Fruit fly (Drosophila melanogaster): Measurements from ENCODE around the gene Agpat3.

Gene Agpat3

dm6 chr3L:16339873-16340272, 45.9 kb downstream of the Agpat3 start:
- no peak for TF ChIP-seq cic (GFP tag; optimal IDR thresholded peaks at IDR 0.05)

dm6 chr3L:16339463-16339862, 46.3 kb downstream of the Agpat3 start:
- TF ChIP-seq CG12768 (GFP tag; optimal IDR thresholded peaks at IDR 0.05) = no peak
- no peak for TF ChIP-seq CG5204 (GFP tag; optimal IDR thresholded peaks at IDR 0.05)
- no peak for TF ChIP-seq tj (GFP tag; optimal IDR thresholded peaks at IDR 0.05)
- no peak for TF ChIP-seq Clk (GFP tag; optimal IDR thresholded peaks at IDR 0.05)
- TF ChIP-seq CG14711 (tag; optimal IDR thresholded peaks at IDR 0.05) = no peak

dm6 chr3L:16338703-16339102, 47.1 kb downstream of the Agpat3 start, which contains the start of gene CG4998:
TSS of gene CG4998 (plus strand) at chr3L:16339003.
- TF ChIP-seq CG11617 (GFP tag; optimal IDR thresholded peaks at IDR 0.05) = no peak
- TF ChIP-seq tj (GFP tag; optimal IDR thresholded peaks at IDR 0.05) = no peak
- TF ChIP-seq cic (GFP tag; optimal IDR thresholded peaks at IDR 0.05) = no peak
- TF ChIP-seq kay (GFP tag; ENCODE audit: borderline replicate concordance) = no peak
- TF ChIP-seq CG5204 (GFP tag; optimal IDR thresholded peaks at IDR 0.05) = no peak
- no peak for TF ChIP-seq CG7045 (GFP tag; optimal IDR thresholded peaks at IDR 0.05)
- TF ChIP-seq CG7101 (tag; optimal IDR thresholded peaks at IDR 0.05) = no peak
- no peak for TF ChIP-seq CG1620 (GFP tag; optimal IDR thresholded peaks at IDR 0.05)
- no peak for TF ChIP-seq CG12768 (GFP tag; optimal IDR thresholded peaks at IDR 0.05)
- TF ChIP-seq CG33017 (tag; optimal IDR thresholded peaks at IDR 0.05) = no peak
- TF ChIP-seq bab1 (GFP tag; optimal IDR thresholded peaks at IDR 0.05) = no peak
- no peak for TF ChIP-seq cnc (optimal IDR thresholded peaks at IDR 0.05)
- no peak for TF ChIP-seq Clk (GFP tag; optimal IDR thresholded peaks at IDR 0.05)
- TF ChIP-seq toe (GFP tag; optimal IDR thresholded peaks at IDR 0.05) = no peak
- no peak for TF ChIP-seq ovo (GFP tag; optimal IDR thresholded peaks at IDR 0.05)
- TF ChIP-seq Crg-1 (GFP tag; optimal IDR thresholded peaks at IDR 0.05) = no peak
- no peak for TF ChIP-seq CG14711 (tag; optimal IDR thresholded peaks at IDR 0.05)
- TF ChIP-seq Hr96 (GFP tag; optimal IDR thresholded peaks at IDR 0.05) = no peak

- TF ChIP-seq Hr96 (GFP tag; optimal IDR thresholded peaks at IDR 0.05) (no peak), CG7045 (GFP tag; optimal IDR thresholded peaks at IDR 0.05) (no peak), CG5204 (GFP tag; optimal IDR thresholded peaks at IDR 0.05) (no peak), toe (GFP tag; optimal IDR thresholded peaks at IDR 0.05) (no peak), CG12768 (GFP tag; optimal IDR thresholded peaks at IDR 0.05) (no peak)
Measured at dm6 chr3L:16337739-16338138, 48.0 kb downstream of the Agpat3 start.

- TF ChIP-seq cnc (optimal IDR thresholded peaks at IDR 0.05) (no peak), CG1620 (GFP tag; optimal IDR thresholded peaks at IDR 0.05) (no peak), CG5204 (GFP tag; optimal IDR thresholded peaks at IDR 0.05) (no peak), CG33017 (tag; optimal IDR thresholded peaks at IDR 0.05) (no peak), Hr96 (GFP tag; optimal IDR thresholded peaks at IDR 0.05) (no peak), bab1 (GFP tag; optimal IDR thresholded peaks at IDR 0.05) (no peak), CG14711 (tag; optimal IDR thresholded peaks at IDR 0.05) (no peak), Mnt (GFP tag; optimal IDR thresholded peaks at IDR 0.05) (no peak), kay (GFP tag; ENCODE audit: borderline replicate concordance) (no peak), CG11617 (GFP tag; optimal IDR thresholded peaks at IDR 0.05) (no peak), Clk (GFP tag; optimal IDR thresholded peaks at IDR 0.05) (no peak)
Measured at dm6 chr3L:16334876-16335275, 50.9 kb downstream of the Agpat3 start.

- TF ChIP-seq CG7101 (tag; optimal IDR thresholded peaks at IDR 0.05) (no peak), Crg-1 (GFP tag; optimal IDR thresholded peaks at IDR 0.05) (no peak), pad (GFP tag; optimal IDR thresholded peaks at IDR 0.05) (no peak), kay (GFP tag; ENCODE audit: borderline replicate concordance) (no peak), cic (GFP tag; optimal IDR thresholded peaks at IDR 0.05) (no peak), CG7045 (GFP tag; optimal IDR thresholded peaks at IDR 0.05) (no peak), CG11617 (GFP tag; optimal IDR thresholded peaks at IDR 0.05) (no peak), bab1 (GFP tag; optimal IDR thresholded peaks at IDR 0.05) (no peak), Hr96 (GFP tag; optimal IDR thresholded peaks at IDR 0.05) (no peak), tj (GFP tag; optimal IDR thresholded peaks at IDR 0.05) (no peak), Clk (GFP tag; optimal IDR thresholded peaks at IDR 0.05) (no peak), toe (GFP tag; optimal IDR thresholded peaks at IDR 0.05) (no peak), CG5204 (GFP tag; optimal IDR thresholded peaks at IDR 0.05) (no peak), CG14711 (tag; optimal IDR thresholded peaks at IDR 0.05) (no peak), CG12768 (GFP tag; optimal IDR thresholded peaks at IDR 0.05) (no peak), Mnt (GFP tag; optimal IDR thresholded peaks at IDR 0.05) (no peak)
Measured at dm6 chr3L:16333013-16333412, 52.7 kb downstream of the Agpat3 start, which contains the start of gene CG13056. TSS of gene CG13056 (plus strand) at chr3L:16333313.

Data from whole organism, adult.